Worm (Caenorhabditis elegans) whole organism, midembryonic: ENCODE data around the gene egl-47.

Source experiments
- T22C8.4 ChIP-seq: fragments of 200-800 bp; sonication (Bioruptor generic); IDR thresholded peaks from 2 replicates; pipeline ENCODE4 v1.3.6; 2022; ENCODE audit warnings: missing genetic modification characterization, missing compliant biosample characterization
- cog-1 ChIP-seq: sonication (generic microtip); optimal IDR thresholded peaks from 2 replicates; lab custom pipeline; 2016; ENCODE audit warnings: missing genetic modification characterization, missing compliant biosample characterization
- flt-1 ChIP-seq: fragments of 200-800 bp; sonication (Bioruptor generic); IDR thresholded peaks from 2 replicates; pipeline ENCODE4 v1.3.6; 2022; ENCODE audit warnings: missing genetic modification characterization, missing compliant biosample characterization
- klf-2 ChIP-seq: fragments of 200-800 bp; sonication (Bioruptor generic); conservative IDR thresholded peaks from 2 replicates; pipeline ENCODE4 v1.3.6; 2022; ENCODE audit warnings: missing genetic modification reagents, missing genetic modification characterization, missing compliant biosample characterization
- med-1 ChIP-seq: sonication (generic microtip); optimal IDR thresholded peaks from 2 replicates; lab custom pipeline; 2017; ENCODE audit warnings: missing genetic modification characterization, mild to moderate bottlenecking, missing compliant biosample characterization, antibody characterized with exemption, missing genetic modification reagents; ENCODE audit not compliant: insufficient read depth
- ref-1 ChIP-seq: fragments of 200-800 bp; sonication (Bioruptor generic); conservative IDR thresholded peaks from 2 replicates; pipeline ENCODE4 v1.3.6; 2022; ENCODE audit warnings: missing genetic modification reagents, missing genetic modification characterization, missing compliant biosample characterization
- tab-1 ChIP-seq: fragments of 200-800 bp; sonication (Bioruptor generic); IDR thresholded peaks from 2 replicates; pipeline ENCODE4 v1.3.6; 2022; ENCODE audit warnings: missing genetic modification characterization, missing compliant biosample characterization
- ztf-23 ChIP-seq: fragments of 200-800 bp; sonication (Bioruptor generic); IDR thresholded peaks from 2 replicates; pipeline ENCODE4 v1.3.6; 2022; ENCODE audit warnings: missing genetic modification reagents, missing genetic modification characterization, missing compliant biosample characterization

- no peak for TF ChIP-seq ref-1 (GFP tag; lab: Robert Waterston, UW)
- no peak for TF ChIP-seq flt-1 (GFP tag; lab: Robert Waterston, UW)
- no peak for TF ChIP-seq T22C8.4
- TF ChIP-seq tab-1 (GFP tag; lab: Robert Waterston, UW), result no peak
- no peak for TF ChIP-seq cog-1 (tag; lab: Kevin White, UChicago)
- no peak for TF ChIP-seq med-1 (GFP tag; lab: Kevin White, UChicago)
- TF ChIP-seq ztf-23, result no peak
- no peak for TF ChIP-seq klf-2 (GFP tag; lab: Robert Waterston, UW)
Measured at ce11 chrV:9879867-9880266, 19.5 kb upstream of the egl-47 start, which contains the start of gene sdz-31.
